Fruit fly (Drosophila melanogaster): ENCODE data around the gene CG43965.

The CG43965 gene

DNA sequence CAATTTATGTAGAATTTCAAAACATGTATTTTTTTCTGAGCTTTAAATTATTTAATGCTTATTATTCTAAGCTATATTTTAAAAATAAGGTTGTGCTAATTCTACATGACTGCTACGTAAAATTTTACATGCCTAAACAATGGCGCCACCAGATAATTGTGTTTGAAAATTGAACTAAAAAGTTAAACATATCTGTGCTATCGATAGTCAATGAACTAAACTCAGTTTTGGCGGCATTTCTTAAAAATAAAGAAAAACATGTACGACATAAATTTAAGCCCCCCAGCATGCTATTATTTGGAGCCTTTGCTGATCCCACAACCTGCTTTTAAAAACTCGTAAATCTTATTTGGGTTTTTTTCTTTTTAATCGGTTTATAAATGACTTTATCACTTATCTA is 7.0 kb downstream of the CG43965 start (continued):
- TF ChIP-seq sob (GFP tag; IDR thresholded peaks at IDR 0.05), result no peak
- TF ChIP-seq CG15073 (GFP tag; optimal IDR thresholded peaks at IDR 0.05), result no peak
- TF ChIP-seq az2 (GFP tag; optimal IDR thresholded peaks at IDR 0.05), result no peak
- TF ChIP-seq CG17328 (GFP tag; IDR thresholded peaks at IDR 0.05), result no peak
- TF ChIP-seq CG11398 (GFP tag; optimal IDR thresholded peaks at IDR 0.05), result no peak
- TF ChIP-seq Dip3 (GFP tag; optimal IDR thresholded peaks at IDR 0.05), result no peak
- TF ChIP-seq HmgZ (tag; optimal IDR thresholded peaks at IDR 0.05), result peak; percentile 51
- no peak for TF ChIP-seq pita (GFP tag; optimal IDR thresholded peaks at IDR 0.05)
- TF ChIP-seq ap (GFP tag; IDR thresholded peaks at IDR 0.05), result no peak
- no peak for TF ChIP-seq fd3F (GFP tag; optimal IDR thresholded peaks at IDR 0.05)
- TF ChIP-seq Lim3 (GFP tag; IDR thresholded peaks at IDR 0.05), result no peak
- no peak for TF ChIP-seq ATbp (GFP tag; optimal IDR thresholded peaks at IDR 0.05)
- TF ChIP-seq CG12299 (tag; optimal IDR thresholded peaks at IDR 0.05), result no peak
- TF ChIP-seq Nf-YC (tag; optimal IDR thresholded peaks at IDR 0.05), result peak; percentile 9
- TF ChIP-seq CG11085 (GFP tag; IDR thresholded peaks at IDR 0.05), result no peak
- peak; percentile 76 for TF ChIP-seq BEAF-32 (GFP tag; optimal IDR thresholded peaks at IDR 0.05)
- TF ChIP-seq CG10321 (GFP tag; IDR thresholded peaks at IDR 0.05), result no peak
- no peak for TF ChIP-seq sim (GFP tag; IDR thresholded peaks at IDR 0.05)
- no peak for TF ChIP-seq CG12236 (GFP tag; optimal IDR thresholded peaks at IDR 0.05)
- TF ChIP-seq phol (tag; optimal IDR thresholded peaks at IDR 0.05), result peak; percentile 46
- no peak for TF ChIP-seq CG8089 (GFP tag; optimal IDR thresholded peaks at IDR 0.05)
- TF ChIP-seq bab2 (GFP tag; optimal IDR thresholded peaks at IDR 0.05), result no peak
- TF ChIP-seq C15 (GFP tag; IDR thresholded peaks at IDR 0.05), result no peak
- no peak for TF ChIP-seq br (optimal IDR thresholded peaks at IDR 0.05)
- TF ChIP-seq CG17385 (GFP tag; optimal IDR thresholded peaks at IDR 0.05), result no peak
- TF ChIP-seq Hand (GFP tag; optimal IDR thresholded peaks at IDR 0.05), result no peak
- no peak for TF ChIP-seq CG9932 (GFP tag; IDR thresholded peaks at IDR 0.05)
- no peak for TF ChIP-seq bsh (GFP tag; optimal IDR thresholded peaks at IDR 0.05)
- TF ChIP-seq Spps (tag; optimal IDR thresholded peaks at IDR 0.05), result no peak
- TF ChIP-seq ttk (GFP tag; IDR thresholded peaks at IDR 0.05), result no peak
- TF ChIP-seq Rfx (GFP tag; IDR thresholded peaks at IDR 0.05), result 0 out of 2 replicates have a peak, but pooled peaks have one; percentile 30
- TF ChIP-seq Hmr (GFP tag; optimal IDR thresholded peaks at IDR 0.05), result peak; percentile 21
- peak; percentile 27 for TF ChIP-seq CG30403 (GFP tag; optimal IDR thresholded peaks at IDR 0.05)
- TF ChIP-seq CG5953 (GFP tag; IDR thresholded peaks at IDR 0.05), result no peak
- TF ChIP-seq Oli (tag; optimal IDR thresholded peaks at IDR 0.05), result no peak
- no peak for TF ChIP-seq BtbVII (GFP tag; optimal IDR thresholded peaks at IDR 0.05)
- peak; percentile 35; the same call in 1 of the 2 replicates for TF ChIP-seq tna (GFP tag; IDR thresholded peaks at IDR 0.05; ENCODE audit: partially characterized antibody)
- TF ChIP-seq PHDP (tag; optimal IDR thresholded peaks at IDR 0.05), result peak; percentile 2
- TF ChIP-seq CG7928 (GFP tag; optimal IDR thresholded peaks at IDR 0.05), result no peak
- no peak for TF ChIP-seq CG3065 (GFP tag; optimal IDR thresholded peaks at IDR 0.05)
- no peak for TF ChIP-seq CG7271 (tag; optimal IDR thresholded peaks at IDR 0.05)
- TF ChIP-seq ato (GFP tag; IDR thresholded peaks at IDR 0.05; ENCODE audit: partially characterized antibody), result peak; percentile 49; the same call in 1 of the 2 replicates
- no peak for TF ChIP-seq HHEX (GFP tag; optimal IDR thresholded peaks at IDR 0.05)
- TF ChIP-seq Dbx (GFP tag; IDR thresholded peaks at IDR 0.05), result peak; percentile 48; the same call in 1 of the 3 replicates
- no peak for TF ChIP-seq CG10274 (GFP tag; optimal IDR thresholded peaks at IDR 0.05)
- TF ChIP-seq CG2202 (tag; optimal IDR thresholded peaks at IDR 0.05), result no peak
- no peak for TF ChIP-seq gcm2 (GFP tag; optimal IDR thresholded peaks at IDR 0.05)
- TF ChIP-seq Elba2 (GFP tag; optimal IDR thresholded peaks at IDR 0.05), result no peak
- no peak for TF ChIP-seq CG10431 (GFP tag; optimal IDR thresholded peaks at IDR 0.05)
- no peak for TF ChIP-seq Nf-YA (GFP tag; IDR thresholded peaks at IDR 0.05)
- TF ChIP-seq CG12942 (GFP tag; optimal IDR thresholded peaks at IDR 0.05), result no peak
- TF ChIP-seq Poxn (GFP tag; IDR thresholded peaks at IDR 0.05), result no peak
